Fruit fly (Drosophila melanogaster): ENCODE results near the gene CG4502.

CG4502 gene

DNA sequence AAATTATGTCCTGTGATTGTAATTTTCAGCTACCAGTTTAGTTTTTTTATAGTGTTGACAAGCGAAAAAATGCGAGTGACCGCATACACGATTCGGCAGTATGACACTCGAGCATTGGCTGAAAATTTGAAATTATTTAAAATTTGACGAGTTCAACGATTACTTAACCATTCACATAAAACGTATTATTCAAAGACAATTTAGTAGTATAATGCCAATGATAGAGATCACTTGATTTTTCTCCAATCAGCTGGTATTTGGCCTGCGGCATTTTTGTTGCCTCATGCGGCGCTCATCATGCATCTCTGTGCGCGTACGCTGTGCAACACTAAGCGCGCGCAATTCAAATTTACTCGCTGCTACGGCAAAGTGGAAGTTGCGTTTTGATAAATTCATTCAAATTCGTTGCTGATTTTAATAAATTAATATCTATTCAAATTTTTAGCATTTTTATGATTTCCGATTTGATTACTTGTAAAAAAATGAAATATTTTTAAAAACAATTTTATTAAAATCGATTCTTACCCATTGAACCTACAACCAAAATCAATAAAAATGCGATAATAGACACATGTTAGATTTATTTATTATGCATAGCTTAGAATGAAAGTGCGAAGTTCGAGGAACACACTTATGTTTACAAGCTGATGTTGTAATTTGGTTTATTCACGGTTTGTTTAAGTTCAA lies 9.6 kb downstream of the CG4502 start, which contains the start of gene CG4497 (continued):
- TF ChIP-seq usp (GFP tag; optimal IDR thresholded peaks at IDR 0.05) (no peak), onecut (GFP tag; IDR thresholded peaks at IDR 0.05) (peak; percentile 88), mirr (GFP tag; optimal IDR thresholded peaks at IDR 0.05) (peak; percentile 78), dmrt11E (tag; optimal IDR thresholded peaks at IDR 0.05) (peak; percentile 90), Hey (tag; optimal IDR thresholded peaks at IDR 0.05) (peak; percentile 41), CG6765 (GFP tag; optimal IDR thresholded peaks at IDR 0.05) (peak; percentile 38), CG2678 (tag; optimal IDR thresholded peaks at IDR 0.05) (peak; percentile 88), HmgD (GFP tag; optimal IDR thresholded peaks at IDR 0.05) (peak; percentile 92), CG9817 (tag; optimal IDR thresholded peaks at IDR 0.05) (peak; percentile 95), CG4854 (GFP tag; optimal IDR thresholded peaks at IDR 0.05) (peak; percentile 91), CG7839 (tag; optimal IDR thresholded peaks at IDR 0.05) (peak; percentile 87), CG16813 (GFP tag; IDR thresholded peaks at IDR 0.05; ENCODE audit: partially characterized antibody) (peak; percentile 74), Med (GFP tag) (peak; percentile 99), CG4404 (GFP tag; IDR thresholded peaks at IDR 0.05) (peak; percentile 98), maf-S (GFP tag; optimal IDR thresholded peaks at IDR 0.05) (peak; percentile 95), CG42726 (GFP tag; IDR thresholded peaks at IDR 0.05; ENCODE audit: partially characterized antibody) (peak; percentile 69; the same call in 1 of the 2 replicates), NC2β (GFP tag; optimal IDR thresholded peaks at IDR 0.05) (peak; percentile 89), Optix (GFP tag; IDR thresholded peaks at IDR 0.05) (peak; percentile 97), CG13296 (GFP tag; optimal IDR thresholded peaks at IDR 0.05) (peak; percentile 78), unpg (GFP tag; optimal IDR thresholded peaks at IDR 0.05) (peak; percentile 88), Hmx (GFP tag; optimal IDR thresholded peaks at IDR 0.05) (peak; percentile 81), ind (GFP tag; optimal IDR thresholded peaks at IDR 0.05) (peak; percentile 95), dati (GFP tag; IDR thresholded peaks at IDR 0.05) (peak; percentile 55; the same call in 1 of the 2 replicates), Hand (GFP tag; optimal IDR thresholded peaks at IDR 0.05) (peak; percentile 9), CG17186 (GFP tag; optimal IDR thresholded peaks at IDR 0.05) (peak; percentile 94), Hsf (GFP tag; optimal IDR thresholded peaks at IDR 0.05) (peak; percentile 98), klu (GFP tag; IDR thresholded peaks at IDR 0.05) (peak; percentile 96), CG34224 (GFP tag; IDR thresholded peaks at IDR 0.05; ENCODE audit: partially characterized antibody) (peak; percentile 72), Mes4 (GFP tag; optimal IDR thresholded peaks at IDR 0.05) (peak; percentile 86), pum (GFP tag; optimal IDR thresholded peaks at IDR 0.05) (peak; percentile 95), lola (GFP tag; optimal IDR thresholded peaks at IDR 0.05) (peak in 1 of 3 experiments; percentile 93), slbo (GFP tag; IDR thresholded peaks at IDR 0.05) (peak; percentile 97), Ssrp (tag; optimal IDR thresholded peaks at IDR 0.05) (peak; percentile 94), Adf1 (GFP tag; IDR thresholded peaks at IDR 0.05) (peak; percentile 89), CG8924 (tag; optimal IDR thresholded peaks at IDR 0.05) (peak; percentile 89), CG30020 (tag; optimal IDR thresholded peaks at IDR 0.05) (peak; percentile 68), CG18476 (GFP tag; optimal IDR thresholded peaks at IDR 0.05) (peak; percentile 93), CG2202 (tag; optimal IDR thresholded peaks at IDR 0.05) (peak; percentile 64), CG3838 (GFP tag; optimal IDR thresholded peaks at IDR 0.05) (peak; percentile 44), CTCF (GFP tag; optimal IDR thresholded peaks at IDR 0.05) (peak; percentile 44), CG13894 (tag; optimal IDR thresholded peaks at IDR 0.05) (peak; percentile 73), CG17912 (GFP tag; optimal IDR thresholded peaks at IDR 0.05) (peak; percentile 48), Mrtf (GFP tag; IDR thresholded peaks at IDR 0.05) (peak; percentile 93), gfzf (GFP tag; optimal IDR thresholded peaks at IDR 0.05) (peak; percentile 50), zfh2 (GFP tag; optimal IDR thresholded peaks at IDR 0.05) (peak; percentile 98), sens (GFP tag) (peak; percentile 99), CG3847 (GFP tag; IDR thresholded peaks at IDR 0.05) (peak; percentile 99), CG32772 (GFP tag; IDR thresholded peaks at IDR 0.05) (peak; percentile 95), dysf (GFP tag; IDR thresholded peaks at IDR 0.05) (peak; percentile 98), BtbVII (GFP tag; optimal IDR thresholded peaks at IDR 0.05) (peak; percentile 66)
